Worm (Caenorhabditis elegans) whole organism, young adult: ENCODE measurements around the gene vps-60.

ENCODE experiments used
- F23B12.7 ChIP-seq: sonication (generic microtip); optimal IDR thresholded peaks from 2 replicates; lab custom pipeline; 2017; ENCODE audit warnings: missing genetic modification characterization, mild to moderate bottlenecking, missing compliant biosample characterization, antibody characterized with exemption, moderate library complexity; ENCODE audit not compliant: insufficient read depth
- F33H1.4 ChIP-seq: fragments of 200-800 bp; sonication (Bioruptor generic); IDR thresholded peaks from 2 replicates; pipeline ENCODE4 v1.3.6; 2022; ENCODE audit warnings: missing genetic modification reagents, missing genetic modification characterization, missing compliant biosample characterization
- Y53F4B.3 ChIP-seq: fragments of 200-800 bp; sonication (Bioruptor generic); IDR thresholded peaks from 2 replicates; pipeline ENCODE4 v1.3.6; 2022; ENCODE audit warnings: missing genetic modification reagents, missing genetic modification characterization, missing compliant biosample characterization
- aptf-3 ChIP-seq: fragments of 200-800 bp; sonication (Bioruptor generic); IDR thresholded peaks from 2 replicates; pipeline ENCODE4 v1.3.6; 2022; ENCODE audit warnings: missing genetic modification characterization, missing compliant biosample characterization
- egl-44 ChIP-seq: fragments of 200-800 bp; sonication (Bioruptor generic); IDR thresholded peaks from 2 replicates; pipeline ENCODE4 v1.3.6; 2022; ENCODE audit warnings: missing genetic modification reagents, missing genetic modification characterization, missing compliant biosample characterization
- him-1 ChIP-seq: sonication (generic microtip); optimal IDR thresholded peaks from 2 replicates; lab custom pipeline; 2016; ENCODE audit warnings: missing genotype, missing genetic modification reagents, missing genetic modification characterization, missing compliant biosample characterization
- pbrm-1 ChIP-seq: fragments of 200-800 bp; sonication (Bioruptor generic); IDR thresholded peaks from 2 replicates; pipeline ENCODE4 v1.3.6; 2022; ENCODE audit warnings: missing genetic modification reagents, missing genetic modification characterization, missing compliant biosample characterization
- pha-4 ChIP-seq: fragments of 150-350 bp; sonication (generic microtip); optimal IDR thresholded peaks from 2 replicates; lab custom pipeline; 2014; ENCODE audit warnings: missing biosample characterization, missing genetic modification reagents, missing genetic modification characterization
- snpc-1.1 ChIP-seq: sonication (generic microtip); optimal IDR thresholded peaks from 2 replicates; lab custom pipeline; 2017; ENCODE audit warnings: missing genetic modification characterization, mild to moderate bottlenecking, missing compliant biosample characterization, antibody characterized with exemption, moderate library complexity, missing genotype, missing genetic modification reagents; ENCODE audit not compliant: insufficient read depth
- ztf-25 ChIP-seq: fragments of 200-800 bp; sonication (Bioruptor generic); IDR thresholded peaks from 2 replicates; pipeline ENCODE4 v1.3.6; 2022; ENCODE audit warnings: missing genetic modification reagents, missing genetic modification characterization, missing compliant biosample characterization
- ztf-3 ChIP-seq: fragments of 200-800 bp; sonication (Bioruptor generic); optimal IDR thresholded peaks from 2 replicates; lab custom pipeline; 2018; ENCODE audit warnings: mild to moderate bottlenecking, missing genetic modification characterization, missing compliant biosample characterization

DNA sequence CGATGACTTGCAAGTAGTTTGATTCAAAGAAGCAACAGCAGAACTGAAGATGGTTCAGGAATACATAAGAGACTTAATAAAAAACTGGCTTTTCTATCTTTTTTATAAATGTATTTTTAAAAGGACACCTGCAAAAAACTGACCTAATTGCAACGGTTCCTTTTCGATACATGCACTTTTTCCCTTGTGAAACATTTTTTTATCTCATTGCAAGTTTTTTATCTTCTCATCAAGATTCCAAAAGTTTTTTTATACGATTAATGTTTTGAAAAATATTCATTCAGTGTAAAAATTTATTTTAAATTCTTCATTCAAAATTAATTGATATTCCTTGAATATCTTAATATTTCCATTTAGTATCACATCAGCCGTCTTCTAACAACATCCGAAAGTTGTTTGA, 29.6 kb upstream of the vps-60 start, which contains the start of gene oac-29:
- TF ChIP-seq ztf-25 (GFP tag; lab: Robert Waterston, UW) (no peak), snpc-1.1 (tag; lab: Kevin White, UChicago) (no peak), him-1 (tag; lab: Kevin White, UChicago) (no peak), ztf-3 (GFP tag; lab: Kevin White, UChicago) (no peak), F23B12.7 (tag; lab: Kevin White, UChicago) (no peak), aptf-3 (GFP tag; lab: Robert Waterston, UW) (no peak), pbrm-1 (GFP tag; lab: Robert Waterston, UW) (no peak), Y53F4B.3 (GFP tag; lab: Robert Waterston, UW) (no peak), F33H1.4 (GFP tag; lab: Robert Waterston, UW) (no peak), egl-44 (GFP tag; lab: Robert Waterston, UW) (no peak), pha-4 (tag; lab: Kevin White, UChicago) (no peak)
